Worm (Caenorhabditis elegans) whole organism, L4 larva: ENCODE data around the gene egg-1.
A peak's percentile ranks its signal among the peaks of the same experiment; 100 is the strongest.

Experiments used
- F10B5.3 ChIP-seq: sonication (generic microtip); optimal IDR thresholded peaks from 2 replicates; lab custom pipeline; 2016; ENCODE audit warnings: mild to moderate bottlenecking, missing genetic modification characterization, missing compliant biosample characterization
- R02D3.7 ChIP-seq: fragments of 150-350 bp; sonication (generic microtip); optimal IDR thresholded peaks from 3 replicates; lab custom pipeline; 2014; ENCODE audit warnings: missing biosample characterization, missing genetic modification characterization
- T20F7.1 ChIP-seq: fragments of 200-800 bp; sonication (Bioruptor generic); optimal IDR thresholded peaks from 2 replicates; lab custom pipeline; 2018; ENCODE audit warnings: mild to moderate bottlenecking, missing genetic modification characterization, missing compliant biosample characterization
- Y75B8A.6 ChIP-seq: fragments of 200-800 bp; sonication (Bioruptor generic); IDR thresholded peaks from 2 replicates; pipeline ENCODE4 v1.3.6; 2022; ENCODE audit warnings: missing genetic modification reagents, missing genetic modification characterization, missing compliant biosample characterization
- ZK337.2 ChIP-seq: fragments of 200-800 bp; sonication (Bioruptor generic); IDR thresholded peaks from 2 replicates; pipeline ENCODE4 v1.3.6; 2022; ENCODE audit warnings: missing genetic modification reagents, missing genetic modification characterization, missing compliant biosample characterization
- aha-1 ChIP-seq: fragments of 150-350 bp; peaks from one replicate; lab custom pipeline; 2014; ENCODE audit warnings: missing biosample characterization, missing genetic modification characterization
- aly-2 ChIP-seq: sonication (generic microtip); optimal IDR thresholded peaks from 2 replicates; lab custom pipeline; 2018; ENCODE audit warnings: missing biosample characterization, missing genetic modification characterization
- ceh-20 ChIP-seq: fragments of 200-800 bp; sonication (Bioruptor generic); IDR thresholded peaks from 2 replicates; pipeline ENCODE4 v1.3.6; 2022; ENCODE audit warnings: missing genetic modification reagents, missing genetic modification characterization, missing compliant biosample characterization
- ceh-44 ChIP-seq: fragments of 200-800 bp; sonication (Bioruptor generic); IDR thresholded peaks from 2 replicates; pipeline ENCODE4 v1.3.6; 2022; ENCODE audit warnings: missing genetic modification reagents, missing genetic modification characterization, missing compliant biosample characterization
- ctbp-1 ChIP-seq: fragments of 200-800 bp; sonication (Bioruptor generic); IDR thresholded peaks from 2 replicates; pipeline ENCODE4 v1.3.6; 2022; ENCODE audit warnings: missing genetic modification reagents, missing genetic modification characterization, missing compliant biosample characterization
- daf-12 ChIP-seq: fragments of 150-350 bp; optimal IDR thresholded peaks from 2 replicates; lab custom pipeline; 2014; ENCODE audit warnings: missing biosample characterization, missing genetic modification reagents, missing genetic modification characterization
- daf-16 ChIP-seq, 3 experiments: sonication (generic microtip); optimal IDR thresholded peaks; 2 replicates each; lab custom pipeline; 2016 to 2017; ENCODE audit warnings: missing genetic modification characterization in 3 of 3, missing genetic modification reagents in 3 of 3, mild to moderate bottlenecking in 2 of 3, missing compliant biosample characterization in 2 of 3, missing biosample characterization in 1 of 3, moderate library complexity in 1 of 3
- daf-19 ChIP-seq: fragments of 200-800 bp; sonication (Bioruptor generic); conservative IDR thresholded peaks from 2 replicates; pipeline ENCODE4 v1.3.6; 2022; ENCODE audit warnings: missing genetic modification characterization, missing compliant biosample characterization
- dmd-6 ChIP-seq: fragments of 200-800 bp; sonication (Bioruptor generic); IDR thresholded peaks from 2 replicates; pipeline ENCODE4 v1.3.6; 2022; ENCODE audit warnings: missing genetic modification reagents, missing genetic modification characterization, missing compliant biosample characterization
- dpl-1 ChIP-seq: fragments of 150-350 bp; optimal IDR thresholded peaks from 2 replicates; lab custom pipeline; 2014; ENCODE audit warnings: missing biosample characterization, missing genetic modification reagents, missing genetic modification characterization
- duxl-1 ChIP-seq: sonication (generic microtip); optimal IDR thresholded peaks from 2 replicates; lab custom pipeline; 2016; ENCODE audit warnings: mild to moderate bottlenecking, missing genetic modification characterization, moderate library complexity, missing compliant biosample characterization; ENCODE audit not compliant: poor library complexity
- egl-43 ChIP-seq: fragments of 200-800 bp; sonication (Bioruptor generic); IDR thresholded peaks from 2 replicates; pipeline ENCODE4 v1.3.6; 2022; ENCODE audit warnings: missing genetic modification reagents, missing genetic modification characterization, missing compliant biosample characterization
- fkh-10 ChIP-seq: fragments of 150-350 bp; optimal IDR thresholded peaks from 2 replicates; lab custom pipeline; 2014; ENCODE audit warnings: missing biosample characterization, missing genetic modification reagents, missing genetic modification characterization
- hlh-11 ChIP-seq: fragments of 200-800 bp; sonication (Bioruptor generic); optimal IDR thresholded peaks from 2 replicates; lab custom pipeline; 2018; ENCODE audit warnings: mild to moderate bottlenecking, missing genetic modification characterization, missing compliant biosample characterization
- hlh-30 ChIP-seq: sonication (generic microtip); optimal IDR thresholded peaks from 2 replicates; lab custom pipeline; 2017; ENCODE audit warnings: antibody characterized with exemption, mild to moderate bottlenecking, missing genetic modification characterization, missing compliant biosample characterization; ENCODE audit not compliant: insufficient read depth
- hmg-1.1 ChIP-seq: fragments of 200-800 bp; sonication (Bioruptor generic); IDR thresholded peaks from 2 replicates; pipeline ENCODE4 v1.3.6; 2022; ENCODE audit warnings: missing genetic modification reagents, missing genetic modification characterization, missing compliant biosample characterization
- lim-7 ChIP-seq: fragments of 200-800 bp; sonication (Bioruptor generic); IDR thresholded peaks from 2 replicates; pipeline ENCODE4 v1.3.6; 2022; ENCODE audit warnings: missing genetic modification characterization, missing compliant biosample characterization
- lin-13 ChIP-seq: fragments of 150-350 bp; optimal IDR thresholded peaks from 2 replicates; lab custom pipeline; 2014; ENCODE audit warnings: missing biosample characterization, missing genetic modification reagents, missing genetic modification characterization
- lin-15B ChIP-seq: fragments of 150-350 bp; sonication (generic microtip); optimal IDR thresholded peaks from 3 replicates; lab custom pipeline; 2014; ENCODE audit warnings: missing biosample characterization, missing genetic modification characterization
- lin-38 ChIP-seq: fragments of 200-800 bp; sonication (Bioruptor generic); IDR thresholded peaks from 2 replicates; pipeline ENCODE4 v1.3.6; 2022; ENCODE audit warnings: missing genetic modification reagents, missing genetic modification characterization, missing compliant biosample characterization
- lin-39 ChIP-seq: fragments of 150-350 bp; optimal IDR thresholded peaks from 2 replicates; lab custom pipeline; 2014; ENCODE audit warnings: missing biosample characterization, missing genetic modification reagents, missing genetic modification characterization
- lir-3 ChIP-seq: sonication (generic microtip); optimal IDR thresholded peaks from 2 replicates; lab custom pipeline; 2016; ENCODE audit warnings: mild to moderate bottlenecking, missing genetic modification characterization, missing compliant biosample characterization
- madf-5 ChIP-seq, 2 experiments: fragments of 200-800 bp; sonication (Bioruptor generic); IDR thresholded peaks; 2 replicates each; pipeline ENCODE4 v1.3.6; 2022; ENCODE audit warnings: missing compliant biosample characterization in 2 of 2, missing genetic modification characterization in 2 of 2
- mdl-1 ChIP-seq, 2 experiments: fragments of 150-350 bp in 1 of 2; sonication (generic microtip) in 1 of 2; optimal IDR thresholded peaks; 2 replicates each; lab custom pipeline; 2014 to 2017; ENCODE audit warnings: missing biosample characterization in 2 of 2, missing genetic modification characterization in 2 of 2
- mep-1 ChIP-seq: fragments of 150-350 bp; sonication (generic microtip); optimal IDR thresholded peaks from 3 replicates; lab custom pipeline; 2014; ENCODE audit warnings: missing biosample characterization, missing genetic modification characterization
- mxl-2 ChIP-seq: fragments of 200-800 bp; sonication (Bioruptor generic); conservative IDR thresholded peaks from 2 replicates; pipeline ENCODE4 v1.3.6; 2022; ENCODE audit warnings: missing genetic modification reagents, missing genetic modification characterization, missing compliant biosample characterization
- nhr-11 ChIP-seq: fragments of 150-350 bp; optimal IDR thresholded peaks from 2 replicates; lab custom pipeline; 2014; ENCODE audit warnings: missing biosample characterization, missing genetic modification characterization
- nhr-237 ChIP-seq: sonication (generic microtip); optimal IDR thresholded peaks from 2 replicates; lab custom pipeline; 2017; ENCODE audit warnings: missing biosample characterization, missing genetic modification characterization
- nhr-25 ChIP-seq: sonication (generic microtip); optimal IDR thresholded peaks from 2 replicates; lab custom pipeline; 2017; ENCODE audit warnings: missing genetic modification characterization, mild to moderate bottlenecking, missing compliant biosample characterization, antibody characterized with exemption, moderate library complexity, borderline replicate concordance; ENCODE audit not compliant: insufficient read depth
- nhr-42 ChIP-seq: fragments of 200-800 bp; sonication (Bioruptor generic); IDR thresholded peaks from 2 replicates; pipeline ENCODE4 v1.3.6; 2022; ENCODE audit warnings: missing genetic modification characterization, missing compliant biosample characterization
- nhr-48 ChIP-seq: sonication (generic microtip); optimal IDR thresholded peaks from 2 replicates; lab custom pipeline; 2016; ENCODE audit warnings: mild to moderate bottlenecking, missing genetic modification characterization, missing compliant biosample characterization
- nhr-6 ChIP-seq: fragments of 150-350 bp; optimal IDR thresholded peaks from 2 replicates; lab custom pipeline; 2014; ENCODE audit warnings: missing biosample characterization, missing genetic modification characterization
- pha-4 ChIP-seq, 2 experiments: fragments of 150-350 bp in 1 of 2; fragments of 200-800 bp in 1 of 2; sonication (Bioruptor generic) in 1 of 2; IDR thresholded peaks in 1 of 2; optimal IDR thresholded peaks in 1 of 2; 2 replicates each; pipeline versions ENCODE4 v1.3.6 to Lab custom; 2014 to 2022; ENCODE audit warnings: missing genetic modification characterization in 2 of 2, missing genetic modification reagents in 2 of 2, missing biosample characterization in 1 of 2, missing compliant biosample characterization in 1 of 2
- php-3 ChIP-seq: fragments of 200-800 bp; sonication (Bioruptor generic); IDR thresholded peaks from 2 replicates; pipeline ENCODE4 v1.3.6; 2022; ENCODE audit warnings: missing genetic modification reagents, missing genetic modification characterization, missing compliant biosample characterization
- saeg-2 ChIP-seq: fragments of 200-800 bp; sonication (Bioruptor generic); IDR thresholded peaks from 2 replicates; pipeline ENCODE4 v1.3.6; 2022; ENCODE audit warnings: missing genetic modification reagents, missing genetic modification characterization, missing compliant biosample characterization
- sdz-12 ChIP-seq: fragments of 200-800 bp; sonication (Bioruptor generic); optimal IDR thresholded peaks from 2 replicates; lab custom pipeline; 2018; ENCODE audit warnings: mild to moderate bottlenecking, missing genetic modification characterization, missing compliant biosample characterization
- skn-1 ChIP-seq: fragments of 150-350 bp; optimal IDR thresholded peaks from 2 replicates; lab custom pipeline; 2014; ENCODE audit warnings: missing biosample characterization, missing genetic modification characterization
- snpc-1.2 ChIP-seq: fragments of 200-800 bp; sonication (Bioruptor generic); IDR thresholded peaks from 2 replicates; pipeline ENCODE4 v1.3.6; 2022; ENCODE audit warnings: missing genetic modification reagents, missing genetic modification characterization, missing compliant biosample characterization
- snpc-4 ChIP-seq: fragments of 150-350 bp; optimal IDR thresholded peaks from 2 replicates; lab custom pipeline; 2014; ENCODE audit warnings: missing biosample characterization, missing genetic modification characterization
- spr-1 ChIP-seq: sonication (generic microtip); optimal IDR thresholded peaks from 2 replicates; lab custom pipeline; 2016; ENCODE audit warnings: mild to moderate bottlenecking, missing genetic modification characterization, missing compliant biosample characterization
- tra-1 ChIP-seq: fragments of 200-800 bp; sonication (Bioruptor generic); IDR thresholded peaks from 2 replicates; pipeline ENCODE4 v1.3.6; 2022; ENCODE audit warnings: missing genetic modification reagents, missing genetic modification characterization, missing compliant biosample characterization
- unc-62 ChIP-seq, 3 experiments: fragments of 150-350 bp in 1 of 3; sonication (generic microtip); optimal IDR thresholded peaks in 2 of 3; peaks in 1 of 3; 1 replicate in 1 of 3; 2 replicates in 2 of 3; lab custom pipeline; 2014 to 2017; ENCODE audit warnings: missing biosample characterization in 3 of 3, missing genetic modification characterization in 3 of 3, missing genetic modification reagents in 3 of 3, missing genotype in 1 of 3
- zag-1 ChIP-seq: fragments of 150-350 bp; optimal IDR thresholded peaks from 2 replicates; lab custom pipeline; 2014; ENCODE audit warnings: missing biosample characterization, missing genetic modification characterization
- zfp-2 ChIP-seq: sonication (generic microtip); optimal IDR thresholded peaks from 2 replicates; lab custom pipeline; 2016; ENCODE audit warnings: mild to moderate bottlenecking, missing genetic modification characterization, missing compliant biosample characterization
- zip-2 ChIP-seq: fragments of 150-350 bp; optimal IDR thresholded peaks from 2 replicates; lab custom pipeline; 2014; ENCODE audit warnings: missing biosample characterization, missing genetic modification characterization

Gene egg-1

DNA sequence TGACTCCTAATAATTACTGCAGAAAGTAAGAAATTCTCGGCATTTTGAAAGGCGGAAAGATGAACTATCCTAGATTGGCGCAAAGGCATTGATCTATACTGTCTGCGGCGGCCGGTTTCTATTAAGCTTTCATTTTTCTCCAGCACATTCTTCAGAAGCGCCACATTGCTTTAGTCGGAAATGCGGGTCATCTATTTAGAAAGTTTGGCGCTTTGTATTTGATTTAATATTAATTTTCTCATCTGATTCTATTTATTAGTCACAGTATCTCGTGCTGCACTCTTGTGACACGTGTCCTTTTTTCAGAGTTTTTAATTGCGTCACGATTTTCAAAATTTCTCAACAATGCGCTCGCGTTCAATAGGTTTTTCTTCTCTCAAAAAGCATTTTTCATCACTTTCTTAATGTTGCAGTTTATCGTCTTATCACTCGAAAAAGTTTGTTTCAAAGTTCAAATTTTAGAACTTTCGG, 13.0 kb upstream of the egg-1 start (continued):
- TF ChIP-seq zfp-2 (tag; lab: Kevin White, UChicago) (no peak), hlh-30 (tag; lab: Kevin White, UChicago) (peak; percentile 74), skn-1 (tag; lab: Kevin White, UChicago) (no peak), sdz-12 (no peak), F10B5.3 (tag; lab: Kevin White, UChicago) (no peak), ceh-44 (no peak), lin-13 (no peak), hlh-11 (tag; lab: Kevin White, UChicago) (no peak), nhr-6 (no peak), mep-1 (tag; lab: Kevin White, UChicago) (no peak), nhr-25 (tag; lab: Kevin White, UChicago) (no peak), nhr-42 (GFP tag; lab: Robert Waterston, UW) (no peak), hmg-1.1 (GFP tag; lab: Robert Waterston, UW) (no peak), R02D3.7 (tag; lab: Kevin White, UChicago) (no peak), unc-62 (GFP tag; optimal IDR thresholded peaks at IDR 0.05 in 1 of 2; lab: Kevin White, UChicago) (peak in 1 of 2 experiments; percentile 76), unc-62 (tag; optimal IDR thresholded peaks at IDR 0.05; lab: Kevin White, UChicago) (no peak), lin-39 (no peak), aha-1 (tag; lab: Kevin White, UChicago) (peak; percentile 55), T20F7.1 (GFP tag; lab: Kevin White, UChicago) (peak; percentile 64), snpc-1.2 (GFP tag; lab: Robert Waterston, UW) (no peak), fkh-10 (GFP tag; lab: Kevin White, UChicago) (no peak), mdl-1 (tag; optimal IDR thresholded peaks at IDR 0.05; lab: Kevin White, UChicago) (no peak), pha-4 (GFP tag; IDR thresholded peaks at IDR 0.05; lab: Robert Waterston, UW) (no peak), pha-4 (tag; optimal IDR thresholded peaks at IDR 0.05; lab: Kevin White, UChicago) (no peak), daf-19 (GFP tag; lab: Robert Waterston, UW) (no peak), tra-1 (GFP tag; lab: Robert Waterston, UW) (no peak), egl-43 (GFP tag; lab: Robert Waterston, UW) (no peak), saeg-2 (GFP tag; lab: Robert Waterston, UW) (no peak), snpc-4 (tag; lab: Kevin White, UChicago) (no peak), mxl-2 (no peak), daf-12 (no peak), nhr-11 (no peak), nhr-48 (tag; lab: Kevin White, UChicago) (peak; percentile 55), lin-38 (no peak), ceh-20 (GFP tag; lab: Robert Waterston, UW) (no peak; the same call in 1 of the 2 replicates), duxl-1 (tag; lab: Kevin White, UChicago) (no peak), lir-3 (tag; lab: Kevin White, UChicago) (no peak), nhr-237 (no peak), ZK337.2 (GFP tag; lab: Robert Waterston, UW) (no peak), dmd-6 (GFP tag; lab: Robert Waterston, UW) (no peak; the same call in 1 of the 2 replicates), lim-7 (GFP tag; lab: Robert Waterston, UW) (no peak), daf-16 (GFP tag; optimal IDR thresholded peaks at IDR 0.05; lab: Kevin White, UChicago) (no peak), daf-16 (tag; optimal IDR thresholded peaks at IDR 0.05; lab: Kevin White, UChicago) (peak; percentile 8), zip-2 (tag; lab: Kevin White, UChicago) (no peak), aly-2 (no peak), lin-15B (no peak), spr-1 (no peak), Y75B8A.6 (GFP tag; lab: Robert Waterston, UW) (0 out of 2 replicates have a peak, but pooled peaks have one; percentile 24), madf-5 (GFP tag; IDR thresholded peaks at IDR 0.05; lab: Robert Waterston, UW) (0 out of 4 replicates have a peak, but pooled peaks of 1 of the 2 experiments have one; percentile 53), ctbp-1 (GFP tag; lab: Robert Waterston, UW) (no peak), zag-1 (no peak), php-3 (GFP tag; lab: Robert Waterston, UW) (no peak), dpl-1 (no peak)
